Fruit fly (Drosophila melanogaster): Measurements from ENCODE around the gene Spp.

The Spp gene

DNA sequence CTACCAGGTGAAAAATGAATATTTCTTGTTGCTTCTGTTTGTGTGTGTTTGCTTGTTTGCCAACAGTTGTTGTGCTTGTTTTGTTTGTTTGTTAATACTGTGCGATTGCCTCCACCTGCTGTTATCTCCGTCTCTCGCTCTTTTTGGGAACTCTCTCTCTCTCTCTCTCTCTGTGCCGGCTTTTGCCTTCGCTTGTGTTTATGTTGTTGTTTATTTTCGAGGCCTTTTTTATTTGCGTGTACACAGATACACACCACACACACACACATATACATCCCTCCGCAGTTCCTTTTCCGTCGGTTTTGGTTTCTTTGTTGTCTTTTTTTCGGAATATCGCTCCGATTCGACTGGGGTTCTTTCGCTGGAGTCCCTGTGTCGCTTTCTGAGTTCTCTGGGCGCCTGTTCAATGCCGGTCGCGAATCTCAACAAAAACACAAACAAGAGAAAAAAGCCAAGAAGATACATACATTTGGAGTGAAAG lies 33.9 kb downstream of the Spp start (continued):
- TF ChIP-seq CG30431 (GFP tag; optimal IDR thresholded peaks at IDR 0.05) (peak; percentile 43), CoRest (tag; optimal IDR thresholded peaks at IDR 0.05) (peak; percentile 56), scrt (GFP tag; optimal IDR thresholded peaks at IDR 0.05) (peak; percentile 76), Optix (GFP tag; IDR thresholded peaks at IDR 0.05) (no peak), CG12155 (GFP tag; optimal IDR thresholded peaks at IDR 0.05) (no peak), MTF-1 (GFP tag; optimal IDR thresholded peaks at IDR 0.05; ENCODE audit: borderline replicate concordance) (peak; percentile 82), CG7745 (tag; optimal IDR thresholded peaks at IDR 0.05) (peak; percentile 61), fu2 (GFP tag; optimal IDR thresholded peaks at IDR 0.05) (no peak), GATAe (GFP tag; conservative IDR thresholded peaks at IDR 0.05) (no peak), Pdp1 (GFP tag; optimal IDR thresholded peaks at IDR 0.05) (peak; percentile 12 to 58), CG8089 (GFP tag; optimal IDR thresholded peaks at IDR 0.05) (peak; percentile 79), dm (GFP tag; optimal IDR thresholded peaks at IDR 0.05) (peak; percentile 45), CG7786 (GFP tag; optimal IDR thresholded peaks at IDR 0.05) (peak; percentile 40), Kr (GFP tag; optimal IDR thresholded peaks at IDR 0.05) (peak; percentile 91), CG1024 (GFP tag; IDR thresholded peaks at IDR 0.05) (no peak), Meics (GFP tag; optimal IDR thresholded peaks at IDR 0.05) (peak; percentile 46), CG10209 (GFP tag; optimal IDR thresholded peaks at IDR 0.05) (peak; percentile 85), maf-S (GFP tag; optimal IDR thresholded peaks at IDR 0.05) (peak; percentile 48), mirr (GFP tag; optimal IDR thresholded peaks at IDR 0.05) (peak; percentile 37), pum (GFP tag; optimal IDR thresholded peaks at IDR 0.05) (peak; percentile 57), CG6254 (GFP tag; optimal IDR thresholded peaks at IDR 0.05) (peak; percentile 74), da (GFP tag; optimal IDR thresholded peaks at IDR 0.05) (peak; percentile 78), HLH3B (GFP tag; IDR thresholded peaks at IDR 0.05) (peak; percentile 61; the same call in 1 of the 2 replicates), CG12659 (GFP tag; optimal IDR thresholded peaks at IDR 0.05) (peak; percentile 49), CG14710 (tag; optimal IDR thresholded peaks at IDR 0.05) (peak; percentile 82), Aef1 (GFP tag; IDR thresholded peaks at IDR 0.05) (no peak), CG18476 (GFP tag; optimal IDR thresholded peaks at IDR 0.05) (no peak), Sox100B (GFP tag; optimal IDR thresholded peaks at IDR 0.05) (peak; percentile 65), dmrt11E (tag; optimal IDR thresholded peaks at IDR 0.05) (peak; percentile 84), CG12744 (GFP tag; optimal IDR thresholded peaks at IDR 0.05) (peak; percentile 66), CG18011 (GFP tag; optimal IDR thresholded peaks at IDR 0.05) (peak; percentile 24), HmgZ (tag; optimal IDR thresholded peaks at IDR 0.05) (peak; percentile 16), crp (GFP tag; optimal IDR thresholded peaks at IDR 0.05) (peak in 1 of 2 experiments; percentile 29), sim (GFP tag; IDR thresholded peaks at IDR 0.05) (peak; percentile 27; the same call in 1 of the 2 replicates), YL-1 (GFP tag; optimal IDR thresholded peaks at IDR 0.05) (peak; percentile 42), CG1832 (GFP tag; optimal IDR thresholded peaks at IDR 0.05) (peak; percentile 52), prd (optimal IDR thresholded peaks at IDR 0.05) (no peak), prd (GFP tag; IDR thresholded peaks at IDR 0.05) (peak; percentile 54; the same call in 2 of the 3 replicates), CG15601 (tag; optimal IDR thresholded peaks at IDR 0.05) (peak; percentile 83), tap (tag; optimal IDR thresholded peaks at IDR 0.05) (peak; percentile 17), bsh (GFP tag; optimal IDR thresholded peaks at IDR 0.05) (peak; percentile 74 to 84), Dll (GFP tag; IDR thresholded peaks at IDR 0.05; ENCODE audit: partially characterized antibody) (0 out of 4 replicates have a peak, but pooled peaks have one; percentile 14), aop (GFP tag; IDR thresholded peaks at IDR 0.05) (0 out of 2 replicates have a peak, but pooled peaks have one; percentile 13), CG3407 (GFP tag; optimal IDR thresholded peaks at IDR 0.05) (peak; percentile 84), TFAM (GFP tag; optimal IDR thresholded peaks at IDR 0.05) (peak; percentile 52), Antp (GFP tag; optimal IDR thresholded peaks at IDR 0.05) (peak; percentile 47), CG18764 (GFP tag; optimal IDR thresholded peaks at IDR 0.05) (peak; percentile 78), ttk (GFP tag; IDR thresholded peaks at IDR 0.05) (no peak), CG3065 (GFP tag; optimal IDR thresholded peaks at IDR 0.05) (peak; percentile 45)

Data from whole organism, embryonic.